Worm (Caenorhabditis elegans): ENCODE measurements around the gene F42A9.3.
A peak's percentile ranks its signal among the peaks of the same experiment; 100 is the strongest.

The F42A9.3 gene

DNA sequence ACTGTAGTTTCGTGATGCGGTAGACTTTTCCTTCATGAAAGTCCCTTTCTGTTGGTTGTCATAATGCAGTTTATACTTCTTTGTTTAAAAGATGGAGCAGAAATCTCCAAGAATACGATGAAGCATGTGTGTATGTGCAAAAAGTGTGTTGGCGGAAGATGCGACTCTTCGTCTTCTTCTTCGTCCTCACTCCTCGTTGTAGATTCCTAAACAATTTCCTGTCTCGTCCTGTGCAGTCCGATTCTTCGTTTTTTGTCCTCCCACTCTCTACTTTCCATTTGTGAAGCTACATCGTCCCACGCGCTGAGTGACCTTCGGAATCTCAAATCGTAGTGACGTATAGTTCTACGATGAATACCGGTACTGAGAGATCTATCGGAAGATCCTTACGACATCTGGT, 11.2 kb downstream of the F42A9.3 start:
- TF ChIP-seq sma-3 (GFP tag; optimal IDR thresholded peaks at IDR 0.05) (no peak), lin-11 (tag; optimal IDR thresholded peaks at IDR 0.05) (no peak), ceh-16 (tag; optimal IDR thresholded peaks at IDR 0.05) (no peak), unc-55 (GFP tag; optimal IDR thresholded peaks at IDR 0.05) (no peak), R02D3.7 (tag; optimal IDR thresholded peaks at IDR 0.05) (no peak), ztf-1 (GFP tag; conservative IDR thresholded peaks at IDR 0.05) (no peak), nhr-23 (tag; optimal IDR thresholded peaks at IDR 0.05) (no peak), zag-1 (tag; optimal IDR thresholded peaks at IDR 0.05) (no peak), egl-27 (tag; optimal IDR thresholded peaks at IDR 0.05) (no peak), nhr-10 (tag; optimal IDR thresholded peaks at IDR 0.05) (no peak), elt-3 (tag; optimal IDR thresholded peaks at IDR 0.05) (no peak), lsy-2 (tag; optimal IDR thresholded peaks at IDR 0.05) (no peak), unc-62 (GFP tag; optimal IDR thresholded peaks at IDR 0.05) (no peak), sma-9 (GFP tag; optimal IDR thresholded peaks at IDR 0.05) (no peak), sma-9 (tag; optimal IDR thresholded peaks at IDR 0.05) (no peak), ZK546.5 (tag; optimal IDR thresholded peaks at IDR 0.05) (no peak), lin-13 (GFP tag; optimal IDR thresholded peaks at IDR 0.05) (no peak)

DNA sequence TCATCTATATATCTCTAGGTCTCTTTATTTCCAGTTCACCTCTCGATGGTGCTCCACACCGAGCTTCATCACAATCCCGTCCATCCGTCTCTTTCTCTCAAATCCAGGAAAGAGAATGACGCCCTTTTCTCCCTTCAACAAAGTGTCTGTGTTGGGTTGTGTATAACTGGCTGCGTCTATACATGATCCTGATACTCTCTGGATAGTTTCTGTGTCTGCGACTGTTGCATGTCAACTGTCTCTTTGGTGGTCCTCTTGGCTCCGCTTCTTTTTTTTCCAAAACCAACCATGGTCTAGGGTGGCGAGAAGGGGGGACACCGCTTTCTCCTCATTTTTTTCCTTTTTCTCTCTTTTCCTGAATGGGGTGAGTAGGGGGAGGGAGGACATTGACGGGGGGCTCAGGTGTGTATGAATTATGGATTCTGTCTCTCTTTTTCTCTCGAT, 12.6 kb downstream of the F42A9.3 start:
- TF ChIP-seq zag-1 (tag; optimal IDR thresholded peaks at IDR 0.05) (no peak), nhr-237 (tag; optimal IDR thresholded peaks at IDR 0.05) (no peak), nhr-25 (tag; optimal IDR thresholded peaks at IDR 0.05) (no peak), lsy-2 (tag; optimal IDR thresholded peaks at IDR 0.05) (peak; percentile 35 to 59), crh-2 (tag; optimal IDR thresholded peaks at IDR 0.05) (peak; percentile 59), unc-55 (GFP tag; optimal IDR thresholded peaks at IDR 0.05) (peak; percentile 65), C34F6.9 (tag; optimal IDR thresholded peaks at IDR 0.05) (peak; percentile 59), F13H6.1 (tag; optimal IDR thresholded peaks at IDR 0.05) (peak; percentile 86), ztf-4 (tag; optimal IDR thresholded peaks at IDR 0.05) (peak; percentile 61), sem-4 (tag; optimal IDR thresholded peaks at IDR 0.05) (peak; percentile 56), mdl-1 (tag; optimal IDR thresholded peaks at IDR 0.05) (peak in 1 of 2 experiments; percentile 36), elt-1 (tag; optimal IDR thresholded peaks at IDR 0.05) (no peak), nhr-129 (tag; optimal IDR thresholded peaks at IDR 0.05) (peak; percentile 83), elt-3 (tag; optimal IDR thresholded peaks at IDR 0.05) (no peak), nhr-11 (tag; optimal IDR thresholded peaks at IDR 0.05) (no peak), gmeb-1 (tag; optimal IDR thresholded peaks at IDR 0.05) (no peak), snpc-4 (tag; optimal IDR thresholded peaks at IDR 0.05) (peak; percentile 39), blmp-1 (tag; optimal IDR thresholded peaks at IDR 0.05; ENCODE audit: insufficient read depth) (no peak), sma-9 (GFP tag; optimal IDR thresholded peaks at IDR 0.05) (peak; percentile 63), sma-9 (tag; optimal IDR thresholded peaks at IDR 0.05) (no peak), mab-5 (tag; optimal IDR thresholded peaks at IDR 0.05) (no peak)

DNA sequence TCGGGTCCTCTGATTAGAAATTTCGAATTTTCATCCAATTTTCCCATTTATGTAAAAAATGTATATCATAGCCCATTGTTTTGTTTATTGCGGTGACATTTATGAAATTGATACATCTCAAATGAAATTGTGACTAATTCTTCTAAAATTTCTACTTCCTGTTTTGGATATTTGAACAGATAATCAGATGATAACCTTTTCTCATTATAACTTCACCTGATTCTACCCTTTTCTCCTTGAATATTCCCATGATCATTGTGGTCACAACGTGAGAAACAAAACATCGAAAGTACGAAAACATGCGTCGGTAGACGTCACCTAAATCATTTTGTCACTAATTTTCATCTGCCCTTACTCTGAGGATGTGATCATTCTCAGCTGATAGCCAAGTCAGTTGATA, 13.2 kb downstream of the F42A9.3 start:
- TF ChIP-seq mdl-1 (tag; optimal IDR thresholded peaks at IDR 0.05) (no peak), alr-1 (tag; optimal IDR thresholded peaks at IDR 0.05) (no peak), ztf-4 (tag; optimal IDR thresholded peaks at IDR 0.05) (no peak), unc-55 (GFP tag; optimal IDR thresholded peaks at IDR 0.05) (no peak), nhr-237 (tag; optimal IDR thresholded peaks at IDR 0.05) (no peak), unc-62 (GFP tag; optimal IDR thresholded peaks at IDR 0.05) (no peak), blmp-1 (tag; optimal IDR thresholded peaks at IDR 0.05; ENCODE audit: insufficient read depth) (no peak), nhr-11 (tag; optimal IDR thresholded peaks at IDR 0.05) (no peak), crh-2 (tag; optimal IDR thresholded peaks at IDR 0.05) (no peak), nhr-6 (tag; optimal IDR thresholded peaks at IDR 0.05) (no peak), nhr-10 (tag; optimal IDR thresholded peaks at IDR 0.05) (no peak), ama-1 (optimal IDR thresholded peaks at IDR 0.05) (no peak), lin-39 (tag; optimal IDR thresholded peaks at IDR 0.05) (no peak), ceh-16 (tag; optimal IDR thresholded peaks at IDR 0.05) (no peak), gmeb-1 (tag; optimal IDR thresholded peaks at IDR 0.05) (no peak), elt-3 (tag; optimal IDR thresholded peaks at IDR 0.05) (no peak), Y55F3AM.14 (GFP tag; optimal IDR thresholded peaks at IDR 0.05) (no peak)

DNA sequence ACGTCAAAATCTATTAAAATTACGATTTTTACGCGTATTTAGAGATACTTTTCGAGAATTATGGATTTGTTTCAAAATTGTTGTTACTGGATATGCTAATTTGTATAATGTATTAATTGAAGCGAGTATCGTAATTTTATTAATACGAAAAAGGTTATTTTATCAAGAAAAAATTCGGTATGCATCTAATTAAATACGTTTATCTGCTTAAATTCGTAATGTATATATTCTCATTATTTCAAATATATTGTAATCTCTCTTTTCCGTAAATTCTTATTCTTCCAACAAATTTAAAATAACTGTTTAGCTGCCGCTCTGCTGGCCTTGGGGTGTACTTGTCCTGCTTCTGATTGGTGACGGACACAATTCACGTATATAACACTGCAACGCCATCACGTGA, 14.0 kb downstream of the F42A9.3 start, which contains the start of gene dgk-4:
dgk-4 (plus strand) TSS at position 301 of the 400 bp plus-strand sequence.
- TF ChIP-seq sma-9 (GFP tag; optimal IDR thresholded peaks at IDR 0.05) = no peak
- no peak for TF ChIP-seq sma-9 (tag; optimal IDR thresholded peaks at IDR 0.05)

Data from whole organism, L2 larva.